Worm (Caenorhabditis elegans) whole organism, young adult: ENCODE data around the gene VC5.2.
"Not testable (repeated sequence)": the region's sequence is repeated elsewhere in the genome, so short reads cannot be mapped to it uniquely, and the experiment has no call there.

Experiments used
- B0035.1 ChIP-seq: sonication (generic microtip); optimal IDR thresholded peaks from 2 replicates; lab custom pipeline; 2016; ENCODE audit warnings: missing genetic modification characterization, mild to moderate bottlenecking, missing compliant biosample characterization, missing genotype, missing genetic modification reagents
- B0336.3 ChIP-seq: fragments of 200-800 bp; sonication (Bioruptor generic); IDR thresholded peaks from 2 replicates; pipeline ENCODE4 v1.3.6; 2022; ENCODE audit warnings: missing genetic modification characterization, missing compliant biosample characterization
- F23B12.7 ChIP-seq: sonication (generic microtip); optimal IDR thresholded peaks from 2 replicates; lab custom pipeline; 2017; ENCODE audit warnings: missing genetic modification characterization, mild to moderate bottlenecking, missing compliant biosample characterization, antibody characterized with exemption, moderate library complexity; ENCODE audit not compliant: insufficient read depth
- F49E8.2 ChIP-seq: sonication (generic microtip); optimal IDR thresholded peaks from 3 replicates; lab custom pipeline; 2017; ENCODE audit warnings: missing genetic modification characterization, mild to moderate bottlenecking, missing compliant biosample characterization, antibody characterized with exemption, moderate library complexity; ENCODE audit not compliant: insufficient read depth
- F52B5.7 ChIP-seq: sonication (generic microtip); optimal IDR thresholded peaks from 2 replicates; lab custom pipeline; 2016; ENCODE audit warnings: mild to moderate bottlenecking, missing genetic modification characterization, missing compliant biosample characterization
- F55B11.4 ChIP-seq: sonication (generic microtip); optimal IDR thresholded peaks from 2 replicates; lab custom pipeline; 2016; ENCODE audit warnings: missing compliant biosample characterization, missing genetic modification characterization, borderline replicate concordance; ENCODE audit not compliant: insufficient read depth
- F57C9.4 ChIP-seq: sonication (generic microtip); optimal IDR thresholded peaks from 2 replicates; lab custom pipeline; 2017; ENCODE audit warnings: mild to moderate bottlenecking, missing genetic modification characterization, missing compliant biosample characterization
- ama-1 ChIP-seq, 3 experiments: fragments of 150-350 bp in 1 of 3; sonication (generic microtip) in 2 of 3; optimal IDR thresholded peaks; 2 replicates each; lab custom pipeline; 2014 to 2018; ENCODE audit warnings: missing biosample characterization in 2 of 3, missing genetic modification characterization in 2 of 3, missing genetic modification reagents in 2 of 3
- attf-5 ChIP-seq: fragments of 200-800 bp; sonication (Bioruptor generic); optimal IDR thresholded peaks from 2 replicates; lab custom pipeline; 2018; ENCODE audit warnings: mild to moderate bottlenecking, missing genetic modification characterization, missing compliant biosample characterization
- bed-1 ChIP-seq: fragments of 200-800 bp; sonication (Bioruptor generic); IDR thresholded peaks from 2 replicates; pipeline ENCODE4 v1.3.6; 2022; ENCODE audit warnings: missing genetic modification reagents, missing genetic modification characterization, missing compliant biosample characterization
- bed-2 ChIP-seq: fragments of 200-800 bp; sonication (Bioruptor generic); IDR thresholded peaks from 2 replicates; pipeline ENCODE4 v1.3.6; 2022; ENCODE audit warnings: missing genetic modification reagents, missing genetic modification characterization, missing compliant biosample characterization
- ccch-3 ChIP-seq: fragments of 200-800 bp; sonication (Bioruptor generic); optimal IDR thresholded peaks from 2 replicates; lab custom pipeline; 2018; ENCODE audit warnings: mild to moderate bottlenecking, missing genetic modification characterization, missing compliant biosample characterization
- cebp-1 ChIP-seq, 2 experiments: fragments of 200-800 bp in 1 of 2; sonication (Bioruptor generic) in 1 of 2; sonication (generic microtip) in 1 of 2; IDR thresholded peaks in 1 of 2; optimal IDR thresholded peaks in 1 of 2; 2 replicates each; pipeline versions ENCODE4 v1.3.6 to Lab custom; 2017 to 2022; ENCODE audit warnings: missing compliant biosample characterization in 2 of 2, missing genetic modification characterization in 2 of 2, mild to moderate bottlenecking in 1 of 2, missing genetic modification reagents in 1 of 2, moderate library complexity in 1 of 2
- cebp-2 ChIP-seq: fragments of 200-800 bp; sonication (Bioruptor generic); IDR thresholded peaks from 2 replicates; pipeline ENCODE4 v1.3.6; 2022; ENCODE audit warnings: missing genetic modification characterization, missing compliant biosample characterization
- ceh-27 ChIP-seq: fragments of 200-800 bp; sonication (Bioruptor generic); optimal IDR thresholded peaks from 2 replicates; lab custom pipeline; 2018; ENCODE audit warnings: mild to moderate bottlenecking, missing genetic modification characterization, moderate library complexity, missing compliant biosample characterization
- ekl-4 ChIP-seq: fragments of 200-800 bp; sonication (Bioruptor generic); IDR thresholded peaks from 2 replicates; pipeline ENCODE4 v1.3.6; 2022; ENCODE audit warnings: missing genetic modification reagents, missing genetic modification characterization, missing compliant biosample characterization
- ets-4 ChIP-seq: fragments of 200-800 bp; sonication (Bioruptor generic); optimal IDR thresholded peaks from 2 replicates; lab custom pipeline; 2018; ENCODE audit warnings: mild to moderate bottlenecking, missing genetic modification characterization, missing compliant biosample characterization
- gei-17 ChIP-seq: fragments of 200-800 bp; sonication (Bioruptor generic); optimal IDR thresholded peaks from 2 replicates; lab custom pipeline; 2018; ENCODE audit warnings: mild to moderate bottlenecking, missing genetic modification characterization, missing compliant biosample characterization
- him-1 ChIP-seq: sonication (generic microtip); optimal IDR thresholded peaks from 2 replicates; lab custom pipeline; 2016; ENCODE audit warnings: missing genotype, missing genetic modification reagents, missing genetic modification characterization, missing compliant biosample characterization
- hlh-12 ChIP-seq: sonication (generic microtip); optimal IDR thresholded peaks from 2 replicates; lab custom pipeline; 2016; ENCODE audit warnings: missing genetic modification characterization, missing compliant biosample characterization
- hlh-26 ChIP-seq: fragments of 200-800 bp; sonication (Bioruptor generic); conservative IDR thresholded peaks from 2 replicates; pipeline ENCODE4 v1.3.6; 2022; ENCODE audit warnings: missing genetic modification reagents, missing genetic modification characterization, missing compliant biosample characterization
- hsf-1 ChIP-seq: fragments of 200-800 bp; sonication (Bioruptor generic); IDR thresholded peaks from 2 replicates; pipeline ENCODE4 v1.3.6; 2022; ENCODE audit warnings: missing genetic modification reagents, missing genetic modification characterization, missing compliant biosample characterization
- let-526 ChIP-seq: fragments of 200-800 bp; sonication (Bioruptor generic); IDR thresholded peaks from 2 replicates; pipeline ENCODE4 v1.3.6; 2022; ENCODE audit warnings: missing genetic modification reagents, missing genetic modification characterization, missing compliant biosample characterization
- let-607 ChIP-seq, 2 experiments: fragments of 200-800 bp in 1 of 2; sonication (Bioruptor generic) in 1 of 2; sonication (generic microtip) in 1 of 2; optimal IDR thresholded peaks; 2 replicates each; lab custom pipeline; 2016 to 2018; ENCODE audit warnings: mild to moderate bottlenecking in 2 of 2, missing compliant biosample characterization in 2 of 2, missing genetic modification characterization in 2 of 2, moderate library complexity in 2 of 2, missing genotype in 1 of 2
- lin-35 ChIP-seq, 3 experiments: fragments of 150-350 bp in 2 of 3; sonication (generic microtip) in 1 of 3; optimal IDR thresholded peaks; 2 replicates each; lab custom pipeline; 2014 to 2018; ENCODE audit warnings: missing biosample characterization in 3 of 3, missing genetic modification characterization in 3 of 3, missing genetic modification reagents in 3 of 3
- lin-54 ChIP-seq: fragments of 200-800 bp; sonication (Bioruptor generic); optimal IDR thresholded peaks from 2 replicates; lab custom pipeline; 2018; ENCODE audit warnings: mild to moderate bottlenecking, missing genetic modification characterization, missing compliant biosample characterization
- madf-6 ChIP-seq: fragments of 200-800 bp; sonication (Bioruptor generic); IDR thresholded peaks from 2 replicates; pipeline ENCODE4 v1.3.6; 2022; ENCODE audit warnings: missing genetic modification reagents, missing genetic modification characterization, missing compliant biosample characterization
- nfya-1 ChIP-seq: sonication (generic microtip); optimal IDR thresholded peaks from 2 replicates; lab custom pipeline; 2017; ENCODE audit warnings: antibody characterized with exemption, missing compliant biosample characterization, missing genetic modification characterization, borderline replicate concordance; ENCODE audit not compliant: insufficient read depth
- nhr-27 ChIP-seq: fragments of 200-800 bp; sonication (Bioruptor generic); optimal IDR thresholded peaks from 2 replicates; lab custom pipeline; 2018; ENCODE audit warnings: mild to moderate bottlenecking, missing genetic modification characterization, moderate library complexity, missing compliant biosample characterization
- rcor-1 ChIP-seq: fragments of 200-800 bp; sonication (Bioruptor generic); IDR thresholded peaks from 2 replicates; pipeline ENCODE4 v1.3.6; 2022; ENCODE audit warnings: missing genetic modification reagents, missing genetic modification characterization, missing compliant biosample characterization
- snpc-4 ChIP-seq, 5 experiments: fragments of 150-350 bp in 1 of 5; sonication (generic microtip) in 4 of 5; optimal IDR thresholded peaks; 2 replicates each; lab custom pipeline; 2014 to 2018; ENCODE audit warnings: missing genetic modification characterization in 5 of 5, missing biosample characterization in 3 of 5, antibody characterized with exemption in 2 of 5, mild to moderate bottlenecking in 2 of 5, missing compliant biosample characterization in 2 of 5, missing genotype in 2 of 5, moderate library complexity in 2 of 5, missing genetic modification reagents in 1 of 5
- somi-1 ChIP-seq: fragments of 200-800 bp; sonication (Bioruptor generic); optimal IDR thresholded peaks from 2 replicates; lab custom pipeline; 2018; ENCODE audit warnings: mild to moderate bottlenecking, missing genetic modification characterization, missing compliant biosample characterization
- sptf-2 ChIP-seq: fragments of 200-800 bp; sonication (Bioruptor generic); optimal IDR thresholded peaks from 2 replicates; lab custom pipeline; 2018; ENCODE audit warnings: mild to moderate bottlenecking, missing genetic modification characterization, missing compliant biosample characterization
- unc-62 ChIP-seq: fragments of 150-350 bp; optimal IDR thresholded peaks from 2 replicates; lab custom pipeline; 2014; ENCODE audit warnings: missing biosample characterization, missing genetic modification reagents, missing genetic modification characterization
- xnd-1 ChIP-seq: sonication (generic microtip); optimal IDR thresholded peaks from 2 replicates; lab custom pipeline; 2016; ENCODE audit warnings: missing genotype, missing genetic modification reagents, missing genetic modification characterization, missing compliant biosample characterization
- ztf-25 ChIP-seq: fragments of 200-800 bp; sonication (Bioruptor generic); IDR thresholded peaks from 2 replicates; pipeline ENCODE4 v1.3.6; 2022; ENCODE audit warnings: missing genetic modification reagents, missing genetic modification characterization, missing compliant biosample characterization

VC5.2 gene

DNA sequence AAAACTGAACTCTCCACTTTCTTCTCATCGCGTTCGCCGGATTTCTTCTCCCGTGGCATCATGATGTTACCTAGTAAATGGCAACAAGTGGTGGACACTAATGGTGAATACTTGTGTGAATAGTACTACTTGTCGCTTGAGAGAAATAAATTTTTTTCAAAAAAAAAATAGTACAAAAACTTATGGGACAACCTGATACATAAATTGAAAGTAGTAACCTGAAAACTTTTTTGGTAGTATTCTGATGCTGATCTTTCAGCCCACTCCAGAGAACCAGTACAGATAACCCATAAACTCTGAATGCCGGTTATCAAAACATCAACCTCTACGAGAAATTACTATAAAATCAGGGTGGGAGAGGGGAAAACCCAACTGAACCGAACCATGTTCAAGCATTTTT, 28.0 kb upstream of the VC5.2 start, which contains the start of gene Y57E12AL.2:
Y57E12AL.2 (plus strand) TSS at position 301 of the 400 bp plus-strand sequence.
- TF ChIP-seq hlh-12 (tag; lab: Kevin White, UChicago); him-1 (tag; lab: Kevin White, UChicago); lin-35 (GFP tag; optimal IDR thresholded peaks at IDR 0.05; lab: Kevin White, UChicago): not testable (repeated sequence)

DNA sequence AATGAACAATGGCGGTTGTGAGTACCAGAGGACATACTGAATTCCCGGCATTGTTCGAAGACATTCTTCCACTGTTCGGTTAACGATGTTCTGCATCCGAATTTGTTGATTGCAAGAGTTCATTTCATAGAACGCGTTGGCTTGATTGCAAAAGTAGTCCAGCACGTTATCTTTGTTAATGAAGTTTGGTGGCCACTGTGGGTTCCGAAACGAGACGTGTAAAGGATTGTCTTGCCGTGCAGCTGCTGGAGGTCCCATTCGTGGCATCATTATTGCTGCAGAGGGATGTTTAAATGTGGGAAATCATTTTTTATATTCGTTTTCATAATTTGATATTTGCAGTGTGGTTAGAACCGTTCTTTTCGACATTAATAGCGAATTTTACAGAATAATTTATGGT, 26.4 kb upstream of the VC5.2 start, which contains the start of gene mdt-6:
mdt-6 (minus strand) TSS at position 275 of the 400 bp plus-strand sequence.
- peak; percentile 53 for TF ChIP-seq B0336.3
- TF ChIP-seq hsf-1 (GFP tag; lab: Robert Waterston, UW) = 0 out of 2 replicates have a peak, but pooled peaks have one; percentile 31
- TF ChIP-seq unc-62 (GFP tag; lab: Kevin White, UChicago) = no peak
- no peak for TF ChIP-seq bed-2 (GFP tag; lab: Robert Waterston, UW)
- TF ChIP-seq nfya-1 (tag; lab: Kevin White, UChicago) = no peak
- TF ChIP-seq F55B11.4 = no peak
- no peak for TF ChIP-seq xnd-1 (tag; lab: Kevin White, UChicago)
- TF ChIP-seq ets-4 (GFP tag; lab: Kevin White, UChicago) = no peak
- TF ChIP-seq ekl-4 (GFP tag; lab: Robert Waterston, UW) = peak; percentile 13; the same call in 1 of the 2 replicates
- no peak for TF ChIP-seq cebp-1 (GFP tag; IDR thresholded peaks at IDR 0.05; lab: Robert Waterston, UW)
- TF ChIP-seq cebp-1 (tag; optimal IDR thresholded peaks at IDR 0.05; lab: Kevin White, UChicago) = no peak
- TF ChIP-seq somi-1 (GFP tag; lab: Kevin White, UChicago) = no peak
- TF ChIP-seq rcor-1 (GFP tag; lab: Robert Waterston, UW) = no peak
- TF ChIP-seq nhr-27 = no peak
- TF ChIP-seq gei-17 (GFP tag; lab: Kevin White, UChicago) = no peak
- no peak for TF ChIP-seq ztf-25 (GFP tag; lab: Robert Waterston, UW)
- TF ChIP-seq lin-54 = peak; percentile 18
- TF ChIP-seq F23B12.7 (tag; lab: Kevin White, UChicago) = no peak
- no peak for TF ChIP-seq let-526
- TF ChIP-seq snpc-4 (GFP tag; optimal IDR thresholded peaks at IDR 0.05; lab: Kevin White, UChicago) = no peak
- TF ChIP-seq snpc-4 (tag; optimal IDR thresholded peaks at IDR 0.05; lab: Kevin White, UChicago) = no peak
- no peak for TF ChIP-seq ccch-3 (GFP tag; lab: Kevin White, UChicago)
- no peak for TF ChIP-seq let-607 (tag; optimal IDR thresholded peaks at IDR 0.05; lab: Kevin White, UChicago)
- no peak for TF ChIP-seq ama-1 (optimal IDR thresholded peaks at IDR 0.05; lab: Kevin White, UChicago)
- no peak for TF ChIP-seq ama-1 (GFP tag; optimal IDR thresholded peaks at IDR 0.05; lab: Kevin White, UChicago)
- TF ChIP-seq B0035.1 (tag; lab: Kevin White, UChicago) = no peak
- no peak for TF ChIP-seq bed-1
- no peak for TF ChIP-seq ceh-27 (GFP tag; lab: Kevin White, UChicago)
- no peak for TF ChIP-seq F57C9.4 (tag; lab: Kevin White, UChicago)
- no peak for TF ChIP-seq cebp-2
- TF ChIP-seq madf-6 (GFP tag; lab: Robert Waterston, UW) = peak; percentile 51; the same call in 1 of the 2 replicates
- no peak for TF ChIP-seq attf-5
- TF ChIP-seq sptf-2 = no peak
- TF ChIP-seq F49E8.2 (tag; lab: Kevin White, UChicago) = no peak
- TF ChIP-seq hlh-26 (GFP tag; lab: Robert Waterston, UW) = no peak
- TF ChIP-seq F52B5.7 (tag; lab: Kevin White, UChicago) = no peak
- TF ChIP-seq, all 124 proteins: peak for 5
